Worm (Caenorhabditis elegans) whole organism, late embryonic: ENCODE results near the gene F17C11.13.

ENCODE experiments used
- C08G9.2 ChIP-seq: sonication (generic microtip); optimal IDR thresholded peaks from 2 replicates; lab custom pipeline; 2016; ENCODE audit warnings: mild to moderate bottlenecking, missing genetic modification characterization, moderate library complexity, missing compliant biosample characterization
- C38D4.7 ChIP-seq: fragments of 200-800 bp; sonication (Bioruptor generic); optimal IDR thresholded peaks from 2 replicates; lab custom pipeline; 2018; ENCODE audit warnings: mild to moderate bottlenecking, missing genetic modification characterization, moderate library complexity, missing compliant biosample characterization
- F13H6.1 ChIP-seq: sonication (generic microtip); optimal IDR thresholded peaks from 2 replicates; lab custom pipeline; 2016; ENCODE audit warnings: missing genetic modification characterization, missing compliant biosample characterization
- K09A11.1 ChIP-seq: sonication (generic microtip); optimal IDR thresholded peaks from 2 replicates; lab custom pipeline; 2017; ENCODE audit warnings: antibody characterized with exemption, mild to moderate bottlenecking, missing genetic modification characterization, missing compliant biosample characterization; ENCODE audit not compliant: insufficient read depth
- T23F11.4 ChIP-seq: fragments of 200-800 bp; sonication (Bioruptor generic); optimal IDR thresholded peaks from 2 replicates; lab custom pipeline; 2018; ENCODE audit warnings: mild to moderate bottlenecking, missing genetic modification characterization, missing compliant biosample characterization
- Y22D7AL.16 ChIP-seq: sonication (generic microtip); optimal IDR thresholded peaks from 2 replicates; lab custom pipeline; 2016; ENCODE audit warnings: missing genetic modification characterization, missing compliant biosample characterization
- ceh-19 ChIP-seq: fragments of 200-800 bp; sonication (Bioruptor generic); optimal IDR thresholded peaks from 2 replicates; lab custom pipeline; 2018; ENCODE audit warnings: mild to moderate bottlenecking, missing genetic modification characterization, missing compliant biosample characterization
- ceh-2 ChIP-seq: sonication (generic microtip); optimal IDR thresholded peaks from 2 replicates; lab custom pipeline; 2016; ENCODE audit warnings: missing genotype, missing genetic modification characterization, missing compliant biosample characterization
- ceh-30 ChIP-seq: fragments of 150-350 bp; optimal IDR thresholded peaks from 2 replicates; lab custom pipeline; 2014; ENCODE audit warnings: missing biosample characterization, missing genetic modification characterization
- ceh-34 ChIP-seq: sonication (generic microtip); optimal IDR thresholded peaks from 2 replicates; lab custom pipeline; 2016; ENCODE audit warnings: mild to moderate bottlenecking, missing genetic modification characterization, missing compliant biosample characterization
- ceh-45 ChIP-seq: fragments of 200-800 bp; sonication (Bioruptor generic); IDR thresholded peaks from 2 replicates; pipeline ENCODE4 v1.3.6; 2022; ENCODE audit warnings: missing genetic modification reagents, missing genetic modification characterization, missing compliant biosample characterization
- ceh-6 ChIP-seq: fragments of 200-800 bp; sonication (Bioruptor generic); optimal IDR thresholded peaks from 2 replicates; lab custom pipeline; 2018; ENCODE audit warnings: mild to moderate bottlenecking, missing genetic modification characterization, missing compliant biosample characterization
- ceh-9 ChIP-seq: sonication (generic microtip); optimal IDR thresholded peaks from 2 replicates; lab custom pipeline; 2016; ENCODE audit warnings: mild to moderate bottlenecking, missing genetic modification characterization, inconsistent platforms, missing compliant biosample characterization
- che-1 ChIP-seq: sonication (generic microtip); optimal IDR thresholded peaks from 2 replicates; lab custom pipeline; 2016; ENCODE audit warnings: mild to moderate bottlenecking, missing genetic modification characterization, missing compliant biosample characterization
- dve-1 ChIP-seq: sonication (generic microtip); optimal IDR thresholded peaks from 2 replicates; lab custom pipeline; 2017; ENCODE audit warnings: antibody characterized with exemption, mild to moderate bottlenecking, missing genetic modification characterization, missing compliant biosample characterization
- elt-2 ChIP-seq: sonication (generic microtip); optimal IDR thresholded peaks from 2 replicates; lab custom pipeline; 2016; ENCODE audit warnings: missing genetic modification reagents, missing genetic modification characterization, missing compliant biosample characterization
- eyg-1 ChIP-seq: sonication (generic microtip); optimal IDR thresholded peaks from 2 replicates; lab custom pipeline; 2016; ENCODE audit warnings: missing genotype, missing genetic modification characterization, missing compliant biosample characterization
- fax-1 ChIP-seq: sonication (generic microtip); optimal IDR thresholded peaks from 2 replicates; lab custom pipeline; 2016; ENCODE audit warnings: missing genotype, missing genetic modification characterization, missing compliant biosample characterization
- fkh-6 ChIP-seq: sonication (generic microtip); optimal IDR thresholded peaks from 2 replicates; lab custom pipeline; 2016; ENCODE audit warnings: missing genetic modification characterization, missing compliant biosample characterization
- gmeb-2 ChIP-seq: sonication (generic microtip); optimal IDR thresholded peaks from 2 replicates; lab custom pipeline; 2016; ENCODE audit warnings: missing genetic modification characterization, inconsistent platforms, missing compliant biosample characterization
- hlh-30 ChIP-seq: sonication (generic microtip); optimal IDR thresholded peaks from 2 replicates; lab custom pipeline; 2017; ENCODE audit warnings: antibody characterized with exemption, missing genetic modification characterization, missing compliant biosample characterization; ENCODE audit not compliant: insufficient read depth
- lim-6 ChIP-seq: sonication (generic microtip); optimal IDR thresholded peaks from 2 replicates; lab custom pipeline; 2016; ENCODE audit warnings: missing genetic modification characterization, missing compliant biosample characterization
- lin-11 ChIP-seq: fragments of 200-800 bp; sonication (Bioruptor generic); optimal IDR thresholded peaks from 2 replicates; lab custom pipeline; 2018; ENCODE audit warnings: mild to moderate bottlenecking, missing genetic modification characterization, missing compliant biosample characterization
- madf-2 ChIP-seq: sonication (generic microtip); optimal IDR thresholded peaks from 2 replicates; lab custom pipeline; 2017; ENCODE audit warnings: missing genetic modification characterization, missing compliant biosample characterization
- nfya-1 ChIP-seq: sonication (generic microtip); optimal IDR thresholded peaks from 2 replicates; lab custom pipeline; 2017; ENCODE audit warnings: missing genetic modification characterization, mild to moderate bottlenecking, missing compliant biosample characterization, antibody characterized with exemption, moderate library complexity
- npax-4 ChIP-seq: sonication (generic microtip); optimal IDR thresholded peaks from 2 replicates; lab custom pipeline; 2016; ENCODE audit warnings: missing genetic modification characterization, missing compliant biosample characterization
- pat-9 ChIP-seq: fragments of 200-800 bp; sonication (Bioruptor generic); optimal IDR thresholded peaks from 2 replicates; lab custom pipeline; 2018; ENCODE audit warnings: mild to moderate bottlenecking, missing genetic modification characterization, moderate library complexity, missing compliant biosample characterization
- pax-1 ChIP-seq: fragments of 150-350 bp; optimal IDR thresholded peaks from 2 replicates; lab custom pipeline; 2014; ENCODE audit warnings: missing biosample characterization, missing genetic modification characterization
- pha-2 ChIP-seq: sonication (generic microtip); optimal IDR thresholded peaks from 2 replicates; lab custom pipeline; 2017; ENCODE audit warnings: mild to moderate bottlenecking, missing genetic modification characterization, missing compliant biosample characterization
- pros-1 ChIP-seq: fragments of 150-350 bp; optimal IDR thresholded peaks from 2 replicates; lab custom pipeline; 2014; ENCODE audit warnings: missing biosample characterization, missing genetic modification reagents, missing genetic modification characterization
- ref-2 ChIP-seq: sonication (generic microtip); optimal IDR thresholded peaks from 2 replicates; lab custom pipeline; 2016; ENCODE audit warnings: missing genetic modification characterization, missing compliant biosample characterization
- rnt-1 ChIP-seq: sonication (generic microtip); optimal IDR thresholded peaks from 2 replicates; lab custom pipeline; 2016; ENCODE audit warnings: missing genetic modification characterization, missing compliant biosample characterization
- sdc-2 ChIP-seq: sonication (generic microtip); optimal IDR thresholded peaks from 2 replicates; lab custom pipeline; 2016; ENCODE audit warnings: missing genotype, missing genetic modification characterization, missing compliant biosample characterization
- sox-2 ChIP-seq: fragments of 200-800 bp; sonication (Bioruptor generic); IDR thresholded peaks from 2 replicates; pipeline ENCODE4 v1.3.6; 2022; ENCODE audit warnings: missing genetic modification reagents, missing genetic modification characterization, missing compliant biosample characterization
- syd-9 ChIP-seq: sonication (generic microtip); optimal IDR thresholded peaks from 2 replicates; lab custom pipeline; 2016; ENCODE audit warnings: mild to moderate bottlenecking, missing genetic modification characterization, moderate library complexity, missing compliant biosample characterization
- tbx-7 ChIP-seq: sonication (generic microtip); optimal IDR thresholded peaks from 2 replicates; lab custom pipeline; 2016; ENCODE audit warnings: missing genotype, missing genetic modification characterization, missing compliant biosample characterization
- ttx-3 ChIP-seq: sonication (generic microtip); optimal IDR thresholded peaks from 2 replicates; lab custom pipeline; 2016; ENCODE audit warnings: missing genetic modification reagents, missing genetic modification characterization, missing compliant biosample characterization
- unc-42 ChIP-seq: sonication (generic microtip); optimal IDR thresholded peaks from 2 replicates; lab custom pipeline; 2016; ENCODE audit warnings: missing genotype, missing genetic modification characterization, missing compliant biosample characterization
- unc-55 ChIP-seq: sonication (generic microtip); optimal IDR thresholded peaks from 2 replicates; lab custom pipeline; 2017; ENCODE audit warnings: missing biosample characterization, missing genetic modification reagents, missing genetic modification characterization
- unc-86 ChIP-seq: sonication (generic microtip); optimal IDR thresholded peaks from 2 replicates; lab custom pipeline; 2016; ENCODE audit warnings: missing genetic modification characterization, missing compliant biosample characterization
- ztf-16 ChIP-seq: sonication (generic microtip); optimal IDR thresholded peaks from 2 replicates; lab custom pipeline; 2017; ENCODE audit warnings: missing genetic modification characterization, missing compliant biosample characterization

Gene F17C11.13

ce11 chrV:10975091-10975490 lies 19.4 kb downstream of the F17C11.13 start:
- TF ChIP-seq C08G9.2 (no peak), tbx-7 (tag; lab: Kevin White, UChicago) (no peak), hlh-30 (tag; lab: Kevin White, UChicago) (no peak), sdc-2 (no peak), rnt-1 (tag; lab: Kevin White, UChicago) (no peak), nfya-1 (tag; lab: Kevin White, UChicago) (no peak), ceh-19 (GFP tag; lab: Kevin White, UChicago) (no peak), K09A11.1 (no peak), pros-1 (no peak), ceh-6 (GFP tag; lab: Kevin White, UChicago) (no peak), Y22D7AL.16 (tag; lab: Kevin White, UChicago) (no peak), unc-55 (GFP tag; lab: Kevin White, UChicago) (no peak), sox-2 (GFP tag; lab: Robert Waterston, UW) (no peak), ref-2 (tag; lab: Kevin White, UChicago) (no peak), ceh-34 (tag; lab: Kevin White, UChicago) (no peak), ceh-9 (tag; lab: Kevin White, UChicago) (no peak), C38D4.7 (no peak), unc-42 (tag; lab: Kevin White, UChicago) (no peak), ceh-2 (no peak)

- TF ChIP-seq ceh-34 (tag; lab: Kevin White, UChicago), result no peak
- TF ChIP-seq che-1 (tag; lab: Kevin White, UChicago), result no peak
- TF ChIP-seq dve-1 (tag; lab: Kevin White, UChicago), result no peak
- TF ChIP-seq K09A11.1, result no peak
- TF ChIP-seq tbx-7 (tag; lab: Kevin White, UChicago), result no peak
- TF ChIP-seq ztf-16 (tag; lab: Kevin White, UChicago), result no peak
- no peak for TF ChIP-seq eyg-1
- no peak for TF ChIP-seq T23F11.4 (GFP tag; lab: Kevin White, UChicago)
- no peak for TF ChIP-seq ttx-3 (tag; lab: Kevin White, UChicago)
- no peak for TF ChIP-seq npax-4
- no peak for TF ChIP-seq elt-2 (tag; lab: Kevin White, UChicago)
- TF ChIP-seq C38D4.7, result no peak
- no peak for TF ChIP-seq Y22D7AL.16 (tag; lab: Kevin White, UChicago)
- no peak for TF ChIP-seq fax-1 (tag; lab: Kevin White, UChicago)
- TF ChIP-seq gmeb-2 (tag; lab: Kevin White, UChicago), result no peak
- TF ChIP-seq fkh-6 (tag; lab: Kevin White, UChicago), result no peak
- no peak for TF ChIP-seq pat-9 (tag; lab: Kevin White, UChicago)
- TF ChIP-seq madf-2 (tag; lab: Kevin White, UChicago), result no peak
- no peak for TF ChIP-seq ceh-45 (GFP tag; lab: Robert Waterston, UW)
- no peak for TF ChIP-seq ceh-19 (GFP tag; lab: Kevin White, UChicago)
Observed at ce11 chrV:10981113-10981512, 25.4 kb downstream of the F17C11.13 start, which contains the start of gene fig-1. TSS of gene fig-1 (minus strand) at chrV:10981213.

- TF ChIP-seq sox-2 (GFP tag; lab: Robert Waterston, UW) (no peak), unc-86 (tag; lab: Kevin White, UChicago) (no peak), ceh-19 (GFP tag; lab: Kevin White, UChicago) (no peak), lin-11 (tag; lab: Kevin White, UChicago) (no peak), ceh-34 (tag; lab: Kevin White, UChicago) (no peak), pha-2 (tag; lab: Kevin White, UChicago) (no peak), unc-42 (tag; lab: Kevin White, UChicago) (no peak), C38D4.7 (no peak), che-1 (tag; lab: Kevin White, UChicago) (no peak), lim-6 (tag; lab: Kevin White, UChicago) (no peak), fkh-6 (tag; lab: Kevin White, UChicago) (no peak), nfya-1 (tag; lab: Kevin White, UChicago) (no peak), tbx-7 (tag; lab: Kevin White, UChicago) (no peak), F13H6.1 (tag; lab: Kevin White, UChicago) (no peak), pax-1 (tag; lab: Kevin White, UChicago) (no peak), eyg-1 (no peak), ceh-30 (tag; lab: Kevin White, UChicago) (no peak), syd-9 (tag; lab: Kevin White, UChicago) (no peak)
Observed at ce11 chrV:10991789-10992188, 36.1 kb downstream of the F17C11.13 start, which contains the start of gene frpr-9. TSS of gene frpr-9 (plus strand) at chrV:10992089.
